Fruit fly (Drosophila melanogaster) whole organism, embryonic: ENCODE results near the gene CG13801.
A peak's percentile ranks its signal among the peaks of the same experiment; 100 is the strongest.

Experiments
- CG11456 ChIP-seq: fragments of 200-800 bp; sonication (Bioruptor generic); IDR thresholded peaks from 3 replicates; pipeline ENCODE4 v1.3.6; 2022; ENCODE audit warnings: missing biosample characterization, missing genetic modification characterization
- CG12769 ChIP-seq: fragments of 200-800 bp; sonication (Bioruptor generic); optimal IDR thresholded peaks from 2 replicates; lab custom pipeline; 2019; ENCODE audit warnings: missing biosample characterization, mild to moderate bottlenecking, missing genetic modification characterization, moderate library complexity
- CG16863 ChIP-seq: fragments of 200-800 bp; sonication (Bioruptor generic); optimal IDR thresholded peaks from 3 replicates; lab custom pipeline; 2016; ENCODE audit warnings: missing biosample characterization, missing genetic modification characterization
- CG2120 ChIP-seq: fragments of 200-800 bp; sonication (Bioruptor generic); optimal IDR thresholded peaks from 3 replicates; lab custom pipeline; 2016; ENCODE audit warnings: missing biosample characterization, missing genetic modification characterization
- CG3065 ChIP-seq: fragments of 200-800 bp; sonication (Bioruptor generic); optimal IDR thresholded peaks from 2 replicates; lab custom pipeline; 2016; ENCODE audit warnings: missing biosample characterization, missing genetic modification characterization
- CG8359 ChIP-seq: fragments of 200-800 bp; sonication (Bioruptor generic); optimal IDR thresholded peaks from 2 replicates; lab custom pipeline; 2017; ENCODE audit warnings: missing biosample characterization, mild to moderate bottlenecking, missing genetic modification characterization, borderline replicate concordance
- Ets97D ChIP-seq: fragments of 200-800 bp; sonication (Bioruptor generic); optimal IDR thresholded peaks from 3 replicates; lab custom pipeline; 2016; ENCODE audit warnings: missing biosample characterization, missing genetic modification characterization
- Fer3 ChIP-seq: fragments of 200-800 bp; sonication (Bioruptor generic); optimal IDR thresholded peaks from 2 replicates; lab custom pipeline; 2018; ENCODE audit warnings: missing biosample characterization, mild to moderate bottlenecking, missing genetic modification characterization, moderate library complexity
- Hr51 ChIP-seq, 2 experiments: fragments of 200-800 bp; sonication (Bioruptor generic); optimal IDR thresholded peaks; 2 replicates in 1 of 2; 3 replicates in 1 of 2; lab custom pipeline; 2016 to 2018; ENCODE audit warnings: missing biosample characterization in 2 of 2, missing genetic modification characterization in 2 of 2, mild to moderate bottlenecking in 1 of 2, moderate library complexity in 1 of 2
- ara ChIP-seq: fragments of 200-800 bp; sonication (Bioruptor generic); IDR thresholded peaks from 2 replicates; pipeline ENCODE4 v1.3.6; 2022; ENCODE audit warnings: missing biosample characterization, missing genetic modification characterization
- bcd ChIP-seq: fragments of 200-800 bp; sonication (Bioruptor generic); optimal IDR thresholded peaks from 2 replicates; lab custom pipeline; 2017; ENCODE audit warnings: missing biosample characterization, mild to moderate bottlenecking, missing genetic modification characterization
- exex ChIP-seq: fragments of 200-800 bp; sonication (Bioruptor generic); optimal IDR thresholded peaks from 4 replicates; lab custom pipeline; 2018; ENCODE audit warnings: missing biosample characterization, mild to moderate bottlenecking, missing genetic modification characterization, moderate library complexity
- fru ChIP-seq: fragments of >200 bp; optimal IDR thresholded peaks from 2 replicates; lab custom pipeline; 2017
- hb ChIP-seq: fragments of 200-800 bp; sonication (Bioruptor generic); IDR thresholded peaks from 3 replicates; pipeline ENCODE4 v1.3.6; 2022; ENCODE audit warnings: missing biosample characterization, missing genetic modification characterization; ENCODE audit not compliant: partially characterized antibody
- hbn ChIP-seq: fragments of 200-800 bp; sonication (Bioruptor generic); IDR thresholded peaks from 2 replicates; pipeline ENCODE4 v1.3.6; 2022; ENCODE audit warnings: missing biosample characterization, missing genetic modification characterization; ENCODE audit not compliant: partially characterized antibody
- nau ChIP-seq: fragments of 200-800 bp; sonication (Bioruptor generic); optimal IDR thresholded peaks from 3 replicates; lab custom pipeline; 2017; ENCODE audit warnings: missing biosample characterization, mild to moderate bottlenecking, missing genetic modification characterization, missing genetic modification reagents
- salm ChIP-seq: fragments of 200-800 bp; sonication (Bioruptor generic); optimal IDR thresholded peaks from 2 replicates; lab custom pipeline; 2018; ENCODE audit warnings: missing biosample characterization, mild to moderate bottlenecking, missing genetic modification characterization
- shn ChIP-seq: fragments of 200-800 bp; sonication (Bioruptor generic); optimal IDR thresholded peaks from 3 replicates; lab custom pipeline; 2016; ENCODE audit warnings: missing biosample characterization, missing genetic modification characterization
- sug ChIP-seq: fragments of 200-800 bp; optimal IDR thresholded peaks from 2 replicates; lab custom pipeline; 2019; ENCODE audit warnings: missing biosample characterization, mild to moderate bottlenecking, missing genetic modification characterization, moderate library complexity
- unpg ChIP-seq: fragments of 200-800 bp; sonication (Bioruptor generic); optimal IDR thresholded peaks from 3 replicates; lab custom pipeline; 2018; ENCODE audit warnings: missing biosample characterization, mild to moderate bottlenecking, missing genetic modification characterization, moderate library complexity

The CG13801 gene

dm6 chr3L:2411564-2412080 is 51.3 kb downstream of the CG13801 start (continued):
- TF ChIP-seq Fer3 (tag; lab: Kevin White, UChicago): peak; percentile 56
- no peak for TF ChIP-seq fru (lab: Kevin White, UChicago)
- peak in 1 of 2 experiments; percentile 59 for TF ChIP-seq Hr51 (GFP tag; optimal IDR thresholded peaks at IDR 0.05; lab: Kevin White, UChicago)
- no peak for TF ChIP-seq CG11456
- no peak for TF ChIP-seq hb
- TF ChIP-seq Ets97D (GFP tag; lab: Kevin White, UChicago): no peak
- no peak for TF ChIP-seq nau (GFP tag; lab: Kevin White, UChicago)
- peak; percentile 70 for TF ChIP-seq CG2120 (GFP tag; lab: Kevin White, UChicago)
- TF ChIP-seq sug (tag; lab: Kevin White, UChicago): peak; percentile 48
- TF ChIP-seq CG8359 (GFP tag; lab: Kevin White, UChicago): no peak
- peak; percentile 22 for TF ChIP-seq unpg (GFP tag; lab: Kevin White, UChicago)
- TF ChIP-seq CG16863: no peak
- no peak for TF ChIP-seq shn (GFP tag; lab: Kevin White, UChicago)
- TF ChIP-seq exex (tag; lab: Kevin White, UChicago): peak; percentile 33
- peak; percentile 43 for TF ChIP-seq CG12769 (tag; lab: Kevin White, UChicago)
- TF ChIP-seq hbn: no peak
- TF ChIP-seq bcd (GFP tag; lab: Kevin White, UChicago): peak; percentile 35
- no peak for TF ChIP-seq ara
- TF ChIP-seq salm (tag; lab: Kevin White, UChicago): no peak
- no peak for TF ChIP-seq CG3065 (GFP tag; lab: Kevin White, UChicago)
